Worm (Caenorhabditis elegans) whole organism, L2 larva: ENCODE data around the gene cyn-9.

Experiments
- Y55F3AM.14 ChIP-seq: fragments of 200-800 bp; sonication (Bioruptor generic); optimal IDR thresholded peaks from 2 replicates; lab custom pipeline; 2018; ENCODE audit warnings: mild to moderate bottlenecking, missing genetic modification characterization, missing compliant biosample characterization
- blmp-1 ChIP-seq: sonication (generic microtip); optimal IDR thresholded peaks from 2 replicates; lab custom pipeline; 2017; ENCODE audit warnings: missing genetic modification characterization, mild to moderate bottlenecking, missing compliant biosample characterization, antibody characterized with exemption, moderate library complexity; ENCODE audit not compliant: insufficient read depth
- ceh-16 ChIP-seq: fragments of 150-350 bp; optimal IDR thresholded peaks from 2 replicates; lab custom pipeline; 2014; ENCODE audit warnings: missing biosample characterization, missing genetic modification characterization
- elt-3 ChIP-seq: sonication (generic microtip); optimal IDR thresholded peaks from 2 replicates; lab custom pipeline; 2017; ENCODE audit warnings: missing biosample characterization, missing genetic modification characterization
- lin-11 ChIP-seq: fragments of 150-350 bp; sonication (generic microtip); optimal IDR thresholded peaks from 2 replicates; lab custom pipeline; 2014; ENCODE audit warnings: missing biosample characterization, missing genetic modification characterization, inconsistent platforms, mixed read lengths
- nhr-11 ChIP-seq: fragments of 150-350 bp; optimal IDR thresholded peaks from 2 replicates; lab custom pipeline; 2014; ENCODE audit warnings: missing biosample characterization, missing genetic modification characterization
- nhr-237 ChIP-seq: fragments of 150-350 bp; optimal IDR thresholded peaks from 2 replicates; lab custom pipeline; 2014; ENCODE audit warnings: missing biosample characterization, missing genetic modification characterization
- nhr-77 ChIP-seq: fragments of 150-350 bp; optimal IDR thresholded peaks from 2 replicates; lab custom pipeline; 2014; ENCODE audit warnings: missing biosample characterization, missing genetic modification characterization
- skn-1 ChIP-seq: sonication (generic microtip); optimal IDR thresholded peaks from 2 replicates; lab custom pipeline; 2017; ENCODE audit warnings: missing biosample characterization, missing genetic modification characterization
- sma-9 ChIP-seq, 2 experiments: fragments of 150-350 bp in 1 of 2; sonication (generic microtip) in 1 of 2; optimal IDR thresholded peaks; 2 replicates each; lab custom pipeline; 2014 to 2016; ENCODE audit warnings: missing genetic modification characterization in 2 of 2, mild to moderate bottlenecking in 1 of 2, missing biosample characterization in 1 of 2, missing compliant biosample characterization in 1 of 2, missing genetic modification reagents in 1 of 2, moderate library complexity in 1 of 2
- unc-55 ChIP-seq: fragments of 150-350 bp; sonication (generic microtip); optimal IDR thresholded peaks from 3 replicates; lab custom pipeline; 2014; ENCODE audit warnings: missing biosample characterization, missing genetic modification reagents, missing genetic modification characterization

ce11 chrIII:3649305-3649704 lies 50.1 kb downstream of the cyn-9 start:
- TF ChIP-seq nhr-237 (tag; lab: Kevin White, UChicago), result no peak
- TF ChIP-seq lin-11 (tag; lab: Kevin White, UChicago), result no peak
- TF ChIP-seq ceh-16 (tag; lab: Kevin White, UChicago), result no peak
- TF ChIP-seq nhr-77 (tag; lab: Kevin White, UChicago), result no peak
- no peak for TF ChIP-seq nhr-11 (tag; lab: Kevin White, UChicago)
- no peak for TF ChIP-seq sma-9 (GFP tag; optimal IDR thresholded peaks at IDR 0.05; lab: Kevin White, UChicago)
- TF ChIP-seq sma-9 (tag; optimal IDR thresholded peaks at IDR 0.05; lab: Kevin White, UChicago), result no peak
- TF ChIP-seq blmp-1 (tag; lab: Kevin White, UChicago), result no peak
- no peak for TF ChIP-seq Y55F3AM.14 (GFP tag; lab: Kevin White, UChicago)
- no peak for TF ChIP-seq elt-3 (tag; lab: Kevin White, UChicago)
- TF ChIP-seq unc-55, result no peak
- TF ChIP-seq skn-1 (tag; lab: Kevin White, UChicago), result no peak
